Fruit fly (Drosophila melanogaster): ENCODE results near the gene rump.
A peak's percentile ranks its signal among the peaks of the same experiment; 100 is the strongest.

The rump gene

dm6 chr3R:9534125-9534496, 24.0 kb upstream of the rump start (continued):
- TF ChIP-seq Hand (GFP tag; optimal IDR thresholded peaks at IDR 0.05) (peak; percentile 71), CG7357 (GFP tag; IDR thresholded peaks at IDR 0.05) (peak; percentile 82), CG9817 (tag; optimal IDR thresholded peaks at IDR 0.05) (peak; percentile 91), CG11398 (GFP tag; optimal IDR thresholded peaks at IDR 0.05) (peak; percentile 94), CG10431 (GFP tag; optimal IDR thresholded peaks at IDR 0.05) (peak; percentile 82), ind (GFP tag; optimal IDR thresholded peaks at IDR 0.05) (peak; percentile 91), CG10321 (GFP tag; IDR thresholded peaks at IDR 0.05) (peak; percentile 59), CG11085 (GFP tag; IDR thresholded peaks at IDR 0.05) (peak; percentile 78), dimm (GFP tag; IDR thresholded peaks at IDR 0.05) (peak; percentile 82), salm (tag; optimal IDR thresholded peaks at IDR 0.05) (peak; percentile 94), amos (GFP tag; IDR thresholded peaks at IDR 0.05; ENCODE audit: partially characterized antibody) (no peak), HHEX (GFP tag; optimal IDR thresholded peaks at IDR 0.05) (peak; percentile 87), vvl (GFP tag; IDR thresholded peaks at IDR 0.05) (peak; percentile 97), unc-4 (GFP tag; IDR thresholded peaks at IDR 0.05; ENCODE audit: partially characterized antibody) (no peak), CG8765 (GFP tag; IDR thresholded peaks at IDR 0.05) (peak; percentile 49; the same call in 1 of the 2 replicates), kah (GFP tag; optimal IDR thresholded peaks at IDR 0.05) (peak; percentile 88), Mrtf (GFP tag; IDR thresholded peaks at IDR 0.05) (peak; percentile 84; the same call in 1 of the 3 replicates), Poxn (GFP tag; IDR thresholded peaks at IDR 0.05) (peak; percentile 37; the same call in 1 of the 2 replicates), CG7271 (tag; optimal IDR thresholded peaks at IDR 0.05) (peak; percentile 39), CG2202 (tag; optimal IDR thresholded peaks at IDR 0.05) (peak; percentile 87), CG31441 (GFP tag; IDR thresholded peaks at IDR 0.05) (peak; percentile 98), CG11560 (tag; IDR thresholded peaks at IDR 0.05) (no peak), E2f2 (GFP tag; IDR thresholded peaks at IDR 0.05) (peak; percentile 71), Jarid2 (GFP tag; optimal IDR thresholded peaks at IDR 0.05) (no peak), Dip2 (GFP tag; IDR thresholded peaks at IDR 0.05) (no peak; the same call in 1 of the 2 replicates), GATAe (GFP tag; conservative IDR thresholded peaks at IDR 0.05) (peak; percentile 33), NC2α (GFP tag; optimal IDR thresholded peaks at IDR 0.05) (peak; percentile 86), CG1647 (GFP tag; optimal IDR thresholded peaks at IDR 0.05) (peak; percentile 90), stc (GFP tag; IDR thresholded peaks at IDR 0.05) (peak; percentile 93), CG18476 (GFP tag; optimal IDR thresholded peaks at IDR 0.05) (peak; percentile 90), CG14050 (GFP tag; IDR thresholded peaks at IDR 0.05) (peak; percentile 84), ERR (GFP tag; optimal IDR thresholded peaks at IDR 0.05) (peak; percentile 56), wdn (GFP tag; IDR thresholded peaks at IDR 0.05) (peak; percentile 84), Usf (GFP tag; optimal IDR thresholded peaks at IDR 0.05) (peak; percentile 52), CG14860 (GFP tag; IDR thresholded peaks at IDR 0.05; ENCODE audit: partially characterized antibody) (no peak), zen (tag; optimal IDR thresholded peaks at IDR 0.05) (peak; percentile 82), pfk (GFP tag; optimal IDR thresholded peaks at IDR 0.05) (no peak), nau (GFP tag; optimal IDR thresholded peaks at IDR 0.05) (peak; percentile 82), slou (GFP tag; optimal IDR thresholded peaks at IDR 0.05) (peak; percentile 11), org-1 (GFP tag; optimal IDR thresholded peaks at IDR 0.05) (peak; percentile 84), Fer3 (tag; optimal IDR thresholded peaks at IDR 0.05) (peak; percentile 94), Dll (GFP tag; IDR thresholded peaks at IDR 0.05; ENCODE audit: partially characterized antibody) (no peak), repo (GFP tag; optimal IDR thresholded peaks at IDR 0.05) (peak; percentile 86), Dbx (GFP tag; IDR thresholded peaks at IDR 0.05) (peak; percentile 78), CG4404 (GFP tag; IDR thresholded peaks at IDR 0.05) (peak; percentile 42), CG14667 (GFP tag; IDR thresholded peaks at IDR 0.05) (peak; percentile 88), ase (GFP tag; IDR thresholded peaks at IDR 0.05) (peak; percentile 93), sob (GFP tag; IDR thresholded peaks at IDR 0.05) (peak; percentile 93), CG30403 (GFP tag; optimal IDR thresholded peaks at IDR 0.05) (peak; percentile 95), ATbp (GFP tag; optimal IDR thresholded peaks at IDR 0.05) (peak; percentile 96), ewg (GFP tag; optimal IDR thresholded peaks at IDR 0.05) (peak; percentile 91)
